Worm (Caenorhabditis elegans): ENCODE measurements around the gene sre-50.
A peak's percentile ranks its signal among the peaks of the same experiment; 100 is the strongest.

sre-50 gene

ce11 chrII:12266797-12267196 is 36.5 kb upstream of the sre-50 start:
- TF ChIP-seq ztf-23 (GFP tag; IDR thresholded peaks at IDR 0.05) (no peak), med-1 (GFP tag; optimal IDR thresholded peaks at IDR 0.05; ENCODE audit: insufficient read depth) (no peak), T22C8.4 (GFP tag; IDR thresholded peaks at IDR 0.05) (no peak), cog-1 (tag; optimal IDR thresholded peaks at IDR 0.05) (no peak), ref-1 (GFP tag; conservative IDR thresholded peaks at IDR 0.05) (no peak), ztf-29 (GFP tag; IDR thresholded peaks at IDR 0.05) (no peak), klf-2 (GFP tag; conservative IDR thresholded peaks at IDR 0.05) (no peak), flt-1 (GFP tag; IDR thresholded peaks at IDR 0.05) (no peak), tab-1 (GFP tag; IDR thresholded peaks at IDR 0.05) (no peak)

- no peak for TF ChIP-seq med-1 (GFP tag; optimal IDR thresholded peaks at IDR 0.05; ENCODE audit: insufficient read depth)
- TF ChIP-seq T22C8.4 (GFP tag; IDR thresholded peaks at IDR 0.05) = no peak
- no peak for TF ChIP-seq ztf-23 (GFP tag; IDR thresholded peaks at IDR 0.05)
- no peak for TF ChIP-seq ztf-29 (GFP tag; IDR thresholded peaks at IDR 0.05)
- no peak for TF ChIP-seq flt-1 (GFP tag; IDR thresholded peaks at IDR 0.05)
- no peak for TF ChIP-seq klf-2 (GFP tag; conservative IDR thresholded peaks at IDR 0.05)
- TF ChIP-seq cog-1 (tag; optimal IDR thresholded peaks at IDR 0.05) = no peak
- no peak for TF ChIP-seq ref-1 (GFP tag; conservative IDR thresholded peaks at IDR 0.05)
- TF ChIP-seq tab-1 (GFP tag; IDR thresholded peaks at IDR 0.05) = no peak
These were observed 34.5 kb upstream of the sre-50 start for ce11 chrII:12268857-12269256.

ce11 chrII:12274944-12275343 is 28.4 kb upstream of the sre-50 start, which contains the start of gene Y57A10A.27:
Y57A10A.27 (minus strand) TSS chrII:12275044.
- no peak for TF ChIP-seq tab-1 (GFP tag; IDR thresholded peaks at IDR 0.05)
- no peak for TF ChIP-seq cog-1 (tag; optimal IDR thresholded peaks at IDR 0.05)
- TF ChIP-seq klf-2 (GFP tag; conservative IDR thresholded peaks at IDR 0.05) = no peak
- no peak for TF ChIP-seq ztf-23 (GFP tag; IDR thresholded peaks at IDR 0.05)
- no peak for TF ChIP-seq med-1 (GFP tag; optimal IDR thresholded peaks at IDR 0.05; ENCODE audit: insufficient read depth)
- no peak for TF ChIP-seq ztf-29 (GFP tag; IDR thresholded peaks at IDR 0.05)
- TF ChIP-seq T22C8.4 (GFP tag; IDR thresholded peaks at IDR 0.05) = no peak
- no peak for TF ChIP-seq ref-1 (GFP tag; conservative IDR thresholded peaks at IDR 0.05)
- TF ChIP-seq flt-1 (GFP tag; IDR thresholded peaks at IDR 0.05) = no peak

- TF ChIP-seq ztf-23 (GFP tag; IDR thresholded peaks at IDR 0.05) (no peak), flt-1 (GFP tag; IDR thresholded peaks at IDR 0.05) (no peak), med-1 (GFP tag; optimal IDR thresholded peaks at IDR 0.05; ENCODE audit: insufficient read depth) (no peak), cog-1 (tag; optimal IDR thresholded peaks at IDR 0.05) (no peak), klf-2 (GFP tag; conservative IDR thresholded peaks at IDR 0.05) (no peak)
These were observed 24.7 kb upstream of the sre-50 start for ce11 chrII:12278602-12279001.

ce11 chrII:12279259-12279658 is 24.1 kb upstream of the sre-50 start, which contains the start of the genes tric-1B.2 and Y57A10A.29:
tric-1B.2 (minus strand) TSS chrII:12279387.
Y57A10A.29 (plus strand) TSS chrII:12279561.
- TF ChIP-seq ref-1 (GFP tag; conservative IDR thresholded peaks at IDR 0.05) (no peak), klf-2 (GFP tag; conservative IDR thresholded peaks at IDR 0.05) (no peak)

ce11 chrII:12280360-12280759 is 23.0 kb upstream of the sre-50 start, which contains the start of gene ife-5:
ife-5 (plus strand) TSS chrII:12280660.
- no peak for TF ChIP-seq T22C8.4 (GFP tag; IDR thresholded peaks at IDR 0.05)
- TF ChIP-seq tab-1 (GFP tag; IDR thresholded peaks at IDR 0.05) = no peak
- no peak for TF ChIP-seq ref-1 (GFP tag; conservative IDR thresholded peaks at IDR 0.05)
- TF ChIP-seq cog-1 (tag; optimal IDR thresholded peaks at IDR 0.05) = no peak
- no peak for TF ChIP-seq ztf-29 (GFP tag; IDR thresholded peaks at IDR 0.05)
- TF ChIP-seq klf-2 (GFP tag; conservative IDR thresholded peaks at IDR 0.05) = no peak
- TF ChIP-seq med-1 (GFP tag; optimal IDR thresholded peaks at IDR 0.05; ENCODE audit: insufficient read depth) = no peak
- TF ChIP-seq flt-1 (GFP tag; IDR thresholded peaks at IDR 0.05) = no peak
- no peak for TF ChIP-seq ztf-23 (GFP tag; IDR thresholded peaks at IDR 0.05)

- no peak for TF ChIP-seq T22C8.4 (GFP tag; IDR thresholded peaks at IDR 0.05)
- no peak for TF ChIP-seq ztf-29 (GFP tag; IDR thresholded peaks at IDR 0.05)
- TF ChIP-seq klf-2 (GFP tag; conservative IDR thresholded peaks at IDR 0.05) = no peak
- TF ChIP-seq ref-1 (GFP tag; conservative IDR thresholded peaks at IDR 0.05) = no peak
- no peak for TF ChIP-seq med-1 (GFP tag; optimal IDR thresholded peaks at IDR 0.05; ENCODE audit: insufficient read depth)
- TF ChIP-seq flt-1 (GFP tag; IDR thresholded peaks at IDR 0.05) = no peak
- TF ChIP-seq tab-1 (GFP tag; IDR thresholded peaks at IDR 0.05) = no peak
- TF ChIP-seq cog-1 (tag; optimal IDR thresholded peaks at IDR 0.05) = no peak
- TF ChIP-seq ztf-23 (GFP tag; IDR thresholded peaks at IDR 0.05) = no peak
These were observed 19.3 kb upstream of the sre-50 start for ce11 chrII:12284045-12284444.

- TF ChIP-seq ztf-29 (GFP tag; IDR thresholded peaks at IDR 0.05) (no peak), tab-1 (GFP tag; IDR thresholded peaks at IDR 0.05) (no peak), flt-1 (GFP tag; IDR thresholded peaks at IDR 0.05) (no peak), med-1 (GFP tag; optimal IDR thresholded peaks at IDR 0.05; ENCODE audit: insufficient read depth) (no peak), ztf-23 (GFP tag; IDR thresholded peaks at IDR 0.05) (no peak), ref-1 (GFP tag; conservative IDR thresholded peaks at IDR 0.05) (no peak), T22C8.4 (GFP tag; IDR thresholded peaks at IDR 0.05) (no peak), klf-2 (GFP tag; conservative IDR thresholded peaks at IDR 0.05) (no peak), cog-1 (tag; optimal IDR thresholded peaks at IDR 0.05) (no peak)
These were observed 14.2 kb upstream of the sre-50 start, which contains the start of gene Y57A10A.31 for ce11 chrII:12289085-12289484. Y57A10A.31 (plus strand) TSS chrII:12289385.

- TF ChIP-seq ztf-23 (GFP tag; IDR thresholded peaks at IDR 0.05) (no peak), cog-1 (tag; optimal IDR thresholded peaks at IDR 0.05) (no peak), ztf-29 (GFP tag; IDR thresholded peaks at IDR 0.05) (no peak), klf-2 (GFP tag; conservative IDR thresholded peaks at IDR 0.05) (no peak), T22C8.4 (GFP tag; IDR thresholded peaks at IDR 0.05) (no peak), tab-1 (GFP tag; IDR thresholded peaks at IDR 0.05) (no peak), med-1 (GFP tag; optimal IDR thresholded peaks at IDR 0.05; ENCODE audit: insufficient read depth) (no peak), flt-1 (GFP tag; IDR thresholded peaks at IDR 0.05) (no peak), ref-1 (GFP tag; conservative IDR thresholded peaks at IDR 0.05) (no peak)
These were observed 6.7 kb upstream of the sre-50 start for ce11 chrII:12296591-12296990.

- TF ChIP-seq T22C8.4 (GFP tag; IDR thresholded peaks at IDR 0.05) = peak; percentile 84
- TF ChIP-seq cog-1 (tag; optimal IDR thresholded peaks at IDR 0.05) = no peak
- no peak for TF ChIP-seq tab-1 (GFP tag; IDR thresholded peaks at IDR 0.05)
These were observed 2.6 kb upstream of the sre-50 start for ce11 chrII:12300680-12301079.

All from whole organism, midembryonic.